Fruit fly (Drosophila melanogaster): Measurements from ENCODE around the gene Got2.

Gene Got2

DNA sequence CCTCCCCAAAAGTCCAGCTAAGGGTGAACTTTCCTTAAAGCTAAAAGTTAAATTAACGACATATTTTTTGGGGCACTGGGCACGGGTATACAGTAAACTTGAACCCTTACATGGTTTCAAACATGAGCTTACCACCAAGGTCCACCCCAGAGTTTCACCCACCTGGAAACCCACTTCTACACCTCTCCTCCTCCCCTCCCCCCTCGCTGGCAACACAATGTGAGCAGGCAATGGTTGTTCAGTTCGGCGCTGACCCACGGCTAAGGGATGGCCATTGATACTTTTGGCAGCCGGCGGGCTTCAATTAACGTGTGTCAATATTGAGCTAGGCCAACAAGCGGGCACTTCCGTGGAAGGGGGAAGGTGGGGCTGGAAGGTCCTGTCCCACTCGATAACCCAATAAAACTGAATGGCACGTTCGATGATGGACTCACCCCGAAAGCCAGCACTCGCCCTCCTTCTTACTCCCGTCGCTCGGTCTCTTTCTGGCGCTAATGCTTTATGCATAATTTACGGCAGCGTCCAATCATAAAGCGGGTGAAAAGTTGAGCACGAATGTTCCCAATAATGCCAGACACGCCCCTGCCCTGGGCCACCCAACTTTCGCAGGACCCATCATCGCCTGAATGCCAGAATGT is 43.0 kb downstream of the Got2 start (continued):
- TF ChIP-seq sna (GFP tag; IDR thresholded peaks at IDR 0.05; ENCODE audit: partially characterized antibody) (no peak), zf30C (GFP tag; optimal IDR thresholded peaks at IDR 0.05) (no peak), CG18476 (GFP tag; optimal IDR thresholded peaks at IDR 0.05) (no peak), tna (GFP tag; IDR thresholded peaks at IDR 0.05; ENCODE audit: partially characterized antibody) (no peak), Rfx (GFP tag; IDR thresholded peaks at IDR 0.05) (peak; percentile 27; the same call in 1 of the 2 replicates), crol (GFP tag; IDR thresholded peaks at IDR 0.05) (peak; percentile 72), D19A (tag; optimal IDR thresholded peaks at IDR 0.05) (no peak), ac (GFP tag; optimal IDR thresholded peaks at IDR 0.05) (no peak), CG17385 (GFP tag; optimal IDR thresholded peaks at IDR 0.05) (no peak), CG17186 (GFP tag; optimal IDR thresholded peaks at IDR 0.05) (no peak), CG3065 (GFP tag; optimal IDR thresholded peaks at IDR 0.05) (no peak), ranshi (GFP tag; IDR thresholded peaks at IDR 0.05) (0 out of 2 replicates have a peak, but pooled peaks have one; percentile 10), kni (GFP tag; optimal IDR thresholded peaks at IDR 0.05) (no peak), slp2 (GFP tag; optimal IDR thresholded peaks at IDR 0.05) (no peak), Lim3 (GFP tag; IDR thresholded peaks at IDR 0.05) (no peak), CG10543 (GFP tag; optimal IDR thresholded peaks at IDR 0.05) (peak; percentile 44), slou (GFP tag; optimal IDR thresholded peaks at IDR 0.05) (no peak), Nf-YB (GFP tag; optimal IDR thresholded peaks at IDR 0.05) (peak; percentile 94), GATAe (GFP tag; conservative IDR thresholded peaks at IDR 0.05) (no peak), ap (GFP tag; IDR thresholded peaks at IDR 0.05) (no peak), Med (GFP tag) (peak; percentile 89), tll (GFP tag; optimal IDR thresholded peaks at IDR 0.05) (no peak), gro (GFP tag; optimal IDR thresholded peaks at IDR 0.05) (no peak), bowl (GFP tag; IDR thresholded peaks at IDR 0.05) (no peak), CG15073 (GFP tag; optimal IDR thresholded peaks at IDR 0.05) (no peak), CG17568 (GFP tag; optimal IDR thresholded peaks at IDR 0.05) (no peak), pb (GFP tag; optimal IDR thresholded peaks at IDR 0.05) (no peak), CG15514 (GFP tag; optimal IDR thresholded peaks at IDR 0.05) (peak; percentile 36), B-H2 (GFP tag; optimal IDR thresholded peaks at IDR 0.05) (no peak), TFAM (GFP tag; optimal IDR thresholded peaks at IDR 0.05) (no peak), Adf1 (GFP tag; IDR thresholded peaks at IDR 0.05) (peak; percentile 19; the same call in 1 of the 2 replicates), Hmr (GFP tag; optimal IDR thresholded peaks at IDR 0.05) (peak; percentile 41), CG31388 (GFP tag; optimal IDR thresholded peaks at IDR 0.05) (no peak), CG1529 (GFP tag; optimal IDR thresholded peaks at IDR 0.05) (no peak), CG4730 (GFP tag; IDR thresholded peaks at IDR 0.05) (no peak), cwo (GFP tag; optimal IDR thresholded peaks at IDR 0.05) (no peak), croc (GFP tag; conservative IDR thresholded peaks at IDR 0.05) (no peak), seq (GFP tag; IDR thresholded peaks at IDR 0.05) (peak; percentile 75; the same call in 1 of the 2 replicates), Lpt (GFP tag; optimal IDR thresholded peaks at IDR 0.05) (no peak), caup (GFP tag; optimal IDR thresholded peaks at IDR 0.05; ENCODE audit: severe bottlenecking) (peak; percentile 20), zen2 (GFP tag; IDR thresholded peaks at IDR 0.05; ENCODE audit: partially characterized antibody) (0 out of 3 replicates have a peak, but pooled peaks have one; percentile 21), toy (GFP tag; IDR thresholded peaks at IDR 0.05) (no peak), CG13894 (tag; optimal IDR thresholded peaks at IDR 0.05) (no peak), CG11504 (tag; optimal IDR thresholded peaks at IDR 0.05) (no peak), bsh (GFP tag; optimal IDR thresholded peaks at IDR 0.05) (no peak), Oaz (GFP tag; IDR thresholded peaks at IDR 0.05) (no peak), CG11723 (GFP tag; optimal IDR thresholded peaks at IDR 0.05) (no peak), slbo (GFP tag; IDR thresholded peaks at IDR 0.05) (no peak), hth (optimal IDR thresholded peaks at IDR 0.05) (no peak), Dbx (GFP tag; IDR thresholded peaks at IDR 0.05) (peak; percentile 53; the same call in 1 of the 3 replicates)

Measured in whole organism, embryonic.